Fruit fly (Drosophila melanogaster) whole organism, embryonic: ENCODE data around the gene Ptp10D.

Experiments
- Asciz ChIP-seq: fragments of 200-800 bp; sonication (Bioruptor generic); optimal IDR thresholded peaks from 2 replicates; lab custom pipeline; 2017; ENCODE audit warnings: missing biosample characterization, mild to moderate bottlenecking, missing genetic modification characterization, missing genetic modification reagents
- Atf3 ChIP-seq: fragments of 200-800 bp; sonication (Bioruptor generic); optimal IDR thresholded peaks from 3 replicates; lab custom pipeline; 2016; ENCODE audit warnings: missing biosample characterization, missing genetic modification characterization
- B-H2 ChIP-seq: fragments of 200-800 bp; sonication (Bioruptor generic); optimal IDR thresholded peaks from 2 replicates; lab custom pipeline; 2018; ENCODE audit warnings: missing biosample characterization, mild to moderate bottlenecking, missing genetic modification characterization
- CG10543 ChIP-seq: fragments of 200-800 bp; sonication (Bioruptor generic); optimal IDR thresholded peaks from 3 replicates; lab custom pipeline; 2017; ENCODE audit warnings: missing biosample characterization, mild to moderate bottlenecking, missing genetic modification characterization, moderate library complexity
- CG11456 ChIP-seq: fragments of 200-800 bp; sonication (Bioruptor generic); IDR thresholded peaks from 3 replicates; pipeline ENCODE4 v1.3.6; 2022; ENCODE audit warnings: missing biosample characterization, missing genetic modification characterization
- CG11504 ChIP-seq: fragments of 200-800 bp; sonication (Bioruptor generic); optimal IDR thresholded peaks from 3 replicates; lab custom pipeline; 2019; ENCODE audit warnings: missing biosample characterization, mild to moderate bottlenecking, missing genetic modification characterization, moderate library complexity
- CG11695 ChIP-seq: fragments of 200-800 bp; sonication (Bioruptor generic); IDR thresholded peaks from 3 replicates; pipeline ENCODE4 v1.3.6; 2022; ENCODE audit warnings: missing biosample characterization, missing genetic modification characterization
- CG12299 ChIP-seq: fragments of 200-800 bp; sonication (Bioruptor generic); optimal IDR thresholded peaks from 2 replicates; lab custom pipeline; 2018; ENCODE audit warnings: missing biosample characterization, mild to moderate bottlenecking, missing genetic modification characterization
- CG13287 ChIP-seq: fragments of 200-800 bp; sonication (Bioruptor generic); IDR thresholded peaks from 2 replicates; pipeline ENCODE4 v1.3.6; 2022; ENCODE audit warnings: missing biosample characterization, missing genetic modification characterization; ENCODE audit not compliant: partially characterized antibody
- CG1603 ChIP-seq: fragments of 200-800 bp; sonication (Bioruptor generic); optimal IDR thresholded peaks from 2 replicates; lab custom pipeline; 2019; ENCODE audit warnings: missing biosample characterization, mild to moderate bottlenecking, missing genetic modification characterization, moderate library complexity
- CG16779 ChIP-seq: fragments of 200-800 bp; sonication (Bioruptor generic); IDR thresholded peaks from 2 replicates; pipeline ENCODE4 v1.3.6; 2022; ENCODE audit warnings: missing biosample characterization, missing genetic modification characterization
- CG17568 ChIP-seq: fragments of 200-800 bp; sonication (Bioruptor generic); optimal IDR thresholded peaks from 2 replicates; lab custom pipeline; 2018; ENCODE audit warnings: missing biosample characterization, mild to moderate bottlenecking, missing genetic modification characterization, moderate library complexity
- CG17829 ChIP-seq: fragments of 200-800 bp; optimal IDR thresholded peaks from 2 replicates; lab custom pipeline; 2019; ENCODE audit warnings: missing biosample characterization, mild to moderate bottlenecking, missing genetic modification characterization, moderate library complexity
- CG31441 ChIP-seq: fragments of 200-800 bp; sonication (Bioruptor generic); IDR thresholded peaks from 2 replicates; pipeline ENCODE4 v1.3.6; 2022; ENCODE audit warnings: missing biosample characterization, missing genetic modification characterization
- CG3847 ChIP-seq: fragments of 200-800 bp; sonication (Bioruptor generic); IDR thresholded peaks from 2 replicates; pipeline ENCODE4 v1.3.6; 2022; ENCODE audit warnings: missing biosample characterization, missing genetic modification characterization
- CG6175 ChIP-seq: fragments of 200-800 bp; sonication (Bioruptor generic); IDR thresholded peaks from 3 replicates; pipeline ENCODE4 v1.3.6; 2022; ENCODE audit warnings: missing biosample characterization, missing genetic modification characterization
- CG6689 ChIP-seq: fragments of 200-800 bp; sonication (Bioruptor generic); IDR thresholded peaks from 2 replicates; pipeline ENCODE4 v1.3.6; 2022; ENCODE audit warnings: missing biosample characterization, missing genetic modification characterization
- CG6791 ChIP-seq: fragments of 200-800 bp; sonication (Bioruptor generic); IDR thresholded peaks from 3 replicates; pipeline ENCODE4 v1.3.6; 2022; ENCODE audit warnings: missing biosample characterization, missing genetic modification characterization; ENCODE audit not compliant: partially characterized antibody
- CG7745 ChIP-seq: fragments of 200-800 bp; sonication (Bioruptor generic); optimal IDR thresholded peaks from 2 replicates; lab custom pipeline; 2018; ENCODE audit warnings: missing biosample characterization, mild to moderate bottlenecking, missing genetic modification characterization, moderate library complexity
- CG7839 ChIP-seq: fragments of 200-800 bp; sonication (Bioruptor generic); optimal IDR thresholded peaks from 3 replicates; lab custom pipeline; 2018; ENCODE audit warnings: missing biosample characterization, mild to moderate bottlenecking, missing genetic modification characterization, moderate library complexity
- CG8478 ChIP-seq: fragments of >200 bp; optimal IDR thresholded peaks from 2 replicates; lab custom pipeline; 2018
- CG9932 ChIP-seq: fragments of 200-800 bp; sonication (Bioruptor generic); IDR thresholded peaks from 2 replicates; pipeline ENCODE4 v1.3.6; 2022; ENCODE audit warnings: missing biosample characterization, missing genetic modification characterization
- Chrac-16 ChIP-seq: fragments of 200-800 bp; sonication (Bioruptor generic); optimal IDR thresholded peaks from 3 replicates; lab custom pipeline; 2016; ENCODE audit warnings: missing biosample characterization, missing genetic modification characterization
- CoRest ChIP-seq: fragments of 200-800 bp; sonication (Bioruptor generic); optimal IDR thresholded peaks from 3 replicates; lab custom pipeline; 2018; ENCODE audit warnings: missing biosample characterization, mild to moderate bottlenecking, missing genetic modification characterization, moderate library complexity
- GATAe ChIP-seq: fragments of 200-800 bp; sonication (Bioruptor generic); conservative IDR thresholded peaks from 2 replicates; pipeline ENCODE4 v1.3.6; 2022; ENCODE audit warnings: missing biosample characterization, missing genetic modification characterization
- H15 ChIP-seq: fragments of 200-800 bp; sonication (Bioruptor generic); IDR thresholded peaks from 3 replicates; pipeline ENCODE4 v1.3.6; 2022; ENCODE audit warnings: missing biosample characterization, missing genetic modification characterization
- HLH3B ChIP-seq: fragments of 200-800 bp; sonication (Bioruptor generic); IDR thresholded peaks from 2 replicates; pipeline ENCODE4 v1.3.6; 2022; ENCODE audit warnings: missing biosample characterization, missing genetic modification characterization
- HLH4C ChIP-seq: fragments of 200-800 bp; sonication (Bioruptor generic); IDR thresholded peaks from 3 replicates; pipeline ENCODE4 v1.3.6; 2022; ENCODE audit warnings: missing biosample characterization, missing genetic modification characterization; ENCODE audit not compliant: partially characterized antibody
- Hmr ChIP-seq: fragments of 200-800 bp; sonication (Bioruptor generic); optimal IDR thresholded peaks from 3 replicates; lab custom pipeline; 2017; ENCODE audit warnings: mild to moderate bottlenecking, missing biosample characterization, missing genetic modification reagents, missing genetic modification characterization
- Hr78 ChIP-seq, 2 experiments: fragments of 200-800 bp in 1 of 2; fragments of >200 bp in 1 of 2; sonication (Bioruptor generic) in 1 of 2; optimal IDR thresholded peaks; 2 replicates each; lab custom pipeline; 2017 to 2019; ENCODE audit warnings: missing biosample characterization in 2 of 2, missing genetic modification characterization in 2 of 2, mild to moderate bottlenecking in 1 of 2, moderate library complexity in 1 of 2
- Side ChIP-seq: fragments of 200-800 bp; sonication (Bioruptor generic); optimal IDR thresholded peaks from 2 replicates; lab custom pipeline; 2016; ENCODE audit warnings: missing biosample characterization, missing genetic modification characterization
- Sox100B ChIP-seq: fragments of 200-800 bp; sonication (Bioruptor generic); optimal IDR thresholded peaks from 3 replicates; lab custom pipeline; 2018; ENCODE audit warnings: missing biosample characterization, mild to moderate bottlenecking, missing genetic modification characterization
- bcd ChIP-seq: fragments of 200-800 bp; sonication (Bioruptor generic); optimal IDR thresholded peaks from 2 replicates; lab custom pipeline; 2017; ENCODE audit warnings: missing biosample characterization, mild to moderate bottlenecking, missing genetic modification characterization
- br ChIP-seq: fragments of >200 bp; optimal IDR thresholded peaks from 2 replicates; lab custom pipeline; 2017
- dm ChIP-seq: fragments of 200-800 bp; sonication (Bioruptor generic); optimal IDR thresholded peaks from 3 replicates; lab custom pipeline; 2016; ENCODE audit warnings: missing biosample characterization, missing genetic modification characterization
- dmrt99B ChIP-seq: fragments of 200-800 bp; sonication (Bioruptor generic); optimal IDR thresholded peaks from 2 replicates; lab custom pipeline; 2018; ENCODE audit warnings: missing biosample characterization, mild to moderate bottlenecking, missing genetic modification characterization, moderate library complexity
- dpn ChIP-seq, 2 experiments: fragments of 200-800 bp; sonication (Bioruptor generic); optimal IDR thresholded peaks; 3 replicates each; lab custom pipeline; 2016; ENCODE audit warnings: missing biosample characterization in 2 of 2, missing genetic modification characterization in 2 of 2
- fu2 ChIP-seq: fragments of 200-800 bp; sonication (Bioruptor generic); optimal IDR thresholded peaks from 2 replicates; lab custom pipeline; 2016; ENCODE audit warnings: missing biosample characterization, missing genetic modification characterization
- gce ChIP-seq: fragments of 200-800 bp; sonication (Bioruptor generic); IDR thresholded peaks from 3 replicates; pipeline ENCODE4 v1.3.6; 2022; ENCODE audit warnings: missing biosample characterization, missing genetic modification characterization
- gem ChIP-seq: fragments of 200-800 bp; sonication (Bioruptor generic); optimal IDR thresholded peaks from 2 replicates; lab custom pipeline; 2019; ENCODE audit warnings: missing biosample characterization, mild to moderate bottlenecking, missing genetic modification characterization, moderate library complexity
- kni ChIP-seq: fragments of 200-800 bp; sonication (Bioruptor generic); optimal IDR thresholded peaks from 3 replicates; lab custom pipeline; 2017; ENCODE audit warnings: mild to moderate bottlenecking, missing biosample characterization, missing genetic modification reagents, missing genetic modification characterization
- lbe ChIP-seq: fragments of 200-800 bp; sonication (Bioruptor generic); optimal IDR thresholded peaks from 2 replicates; lab custom pipeline; 2016; ENCODE audit warnings: missing biosample characterization, mild to moderate bottlenecking, missing genetic modification characterization
- nau ChIP-seq: fragments of 200-800 bp; sonication (Bioruptor generic); optimal IDR thresholded peaks from 3 replicates; lab custom pipeline; 2017; ENCODE audit warnings: missing biosample characterization, mild to moderate bottlenecking, missing genetic modification characterization, missing genetic modification reagents
- oc ChIP-seq: fragments of 200-800 bp; sonication (Bioruptor generic); optimal IDR thresholded peaks from 2 replicates; lab custom pipeline; 2018; ENCODE audit warnings: missing biosample characterization, mild to moderate bottlenecking, missing genetic modification characterization, moderate library complexity
- pnt ChIP-seq: fragments of 200-800 bp; sonication (Bioruptor generic); optimal IDR thresholded peaks from 3 replicates; lab custom pipeline; 2016; ENCODE audit warnings: missing biosample characterization, missing genetic modification characterization
- ro ChIP-seq: fragments of 200-800 bp; sonication (Bioruptor generic); IDR thresholded peaks from 2 replicates; pipeline ENCODE4 v1.3.6; 2022; ENCODE audit warnings: missing biosample characterization, missing genetic modification characterization
- sim ChIP-seq: fragments of 200-800 bp; sonication (Bioruptor generic); IDR thresholded peaks from 2 replicates; pipeline ENCODE4 v1.3.6; 2022; ENCODE audit warnings: missing biosample characterization, missing genetic modification characterization
- tll ChIP-seq, 2 experiments: fragments of 200-800 bp in 1 of 2; fragments of >200 bp in 1 of 2; sonication (Bioruptor generic) in 1 of 2; optimal IDR thresholded peaks; 2 replicates each; lab custom pipeline; 2017 to 2019; ENCODE audit warnings: missing biosample characterization in 2 of 2, missing genetic modification characterization in 2 of 2, mild to moderate bottlenecking in 1 of 2, moderate library complexity in 1 of 2
- unc-4 ChIP-seq: fragments of 200-800 bp; sonication (Bioruptor generic); IDR thresholded peaks from 2 replicates; pipeline ENCODE4 v1.3.6; 2022; ENCODE audit warnings: missing biosample characterization, missing genetic modification characterization; ENCODE audit not compliant: partially characterized antibody
- unpg ChIP-seq: fragments of 200-800 bp; sonication (Bioruptor generic); optimal IDR thresholded peaks from 3 replicates; lab custom pipeline; 2018; ENCODE audit warnings: missing biosample characterization, mild to moderate bottlenecking, missing genetic modification characterization, moderate library complexity

Gene Ptp10D

dm6 chrX:11658181-11658842 is 36.5 kb downstream of the Ptp10D start (continued):
- no peak for TF ChIP-seq Hr78 (GFP tag; optimal IDR thresholded peaks at IDR 0.05; lab: Kevin White, UChicago)
- no peak; the same call in none of the 2 replicates for TF ChIP-seq CG31441
- no peak for TF ChIP-seq CG6791 (GFP tag; lab: Robert Waterston, UW)
- TF ChIP-seq CG16779 (GFP tag; lab: Robert Waterston, UW), result no peak
- no peak for TF ChIP-seq bcd (GFP tag; lab: Kevin White, UChicago)
- no peak for TF ChIP-seq unc-4 (GFP tag; lab: Robert Waterston, UW)
- TF ChIP-seq br, result no peak
- TF ChIP-seq unpg, result peak; percentile 50
- TF ChIP-seq oc (tag; lab: Kevin White, UChicago), result peak; percentile 12
- no peak for TF ChIP-seq Hmr (GFP tag; lab: Kevin White, UChicago)
- no peak for TF ChIP-seq ro (GFP tag; lab: Robert Waterston, UW)
- TF ChIP-seq CG11504, result peak; percentile 57
- no peak for TF ChIP-seq Chrac-16
- TF ChIP-seq CG17568, result no peak
- no peak for TF ChIP-seq CG9932
- peak; percentile 3 for TF ChIP-seq Asciz (GFP tag; lab: Kevin White, UChicago)
- no peak for TF ChIP-seq pnt (GFP tag; lab: Kevin White, UChicago)
- TF ChIP-seq CG10543 (GFP tag; lab: Kevin White, UChicago), result no peak
- no peak for TF ChIP-seq nau
- no peak for TF ChIP-seq gce
- TF ChIP-seq GATAe (GFP tag; lab: Robert Waterston, UW), result no peak
- TF ChIP-seq CG7839 (tag; lab: Kevin White, UChicago), result peak; percentile 39
- TF ChIP-seq CG7745, result no peak
- TF ChIP-seq CG6175 (GFP tag; lab: Robert Waterston, UW), result no peak
- no peak for TF ChIP-seq CG12299
- no peak for TF ChIP-seq H15 (GFP tag; lab: Robert Waterston, UW)
- TF ChIP-seq kni (GFP tag; lab: Kevin White, UChicago), result peak; percentile 46
- no peak for TF ChIP-seq CG3847 (GFP tag; lab: Robert Waterston, UW)
- no peak for TF ChIP-seq sim (GFP tag; lab: Robert Waterston, UW)
- TF ChIP-seq CoRest (tag; lab: Kevin White, UChicago), result peak; percentile 25
- peak; percentile 65 for TF ChIP-seq gem (tag; lab: Kevin White, UChicago)
- no peak for TF ChIP-seq CG6689
- TF ChIP-seq Side (GFP tag; lab: Kevin White, UChicago), result no peak
- TF ChIP-seq lbe (GFP tag; lab: Kevin White, UChicago), result no peak
- no peak for TF ChIP-seq tll (GFP tag; optimal IDR thresholded peaks at IDR 0.05; lab: Kevin White, UChicago)
- TF ChIP-seq CG13287 (GFP tag; lab: Robert Waterston, UW), result no peak
- TF ChIP-seq dmrt99B (tag; lab: Kevin White, UChicago), result peak; percentile 46
- no peak for TF ChIP-seq fu2
- TF ChIP-seq CG8478 (lab: Kevin White, UChicago), result no peak
- no peak for TF ChIP-seq B-H2 (GFP tag; lab: Kevin White, UChicago)
- TF ChIP-seq CG17829 (tag; lab: Kevin White, UChicago), result peak; percentile 16
- TF ChIP-seq HLH4C (GFP tag; lab: Robert Waterston, UW), result no peak
- no peak for TF ChIP-seq CG11456 (GFP tag; lab: Robert Waterston, UW)
- no peak for TF ChIP-seq CG11695
- peak in 1 of 2 experiments; percentile 18 for TF ChIP-seq dpn (GFP tag; optimal IDR thresholded peaks at IDR 0.05; lab: Kevin White, UChicago)
- TF ChIP-seq dm (GFP tag; lab: Kevin White, UChicago), result no peak
- TF ChIP-seq Atf3 (GFP tag; lab: Kevin White, UChicago), result no peak
- no peak for TF ChIP-seq HLH3B (GFP tag; lab: Robert Waterston, UW)
- TF ChIP-seq Sox100B (GFP tag; lab: Kevin White, UChicago), result peak; percentile 7
- peak; percentile 17 for TF ChIP-seq CG1603 (tag; lab: Kevin White, UChicago)
